Fruit fly (Drosophila melanogaster): ENCODE measurements around the gene Ns3.

Ns3 gene

dm6 chrX:1464033-1464432 lies at the start of gene Ns3:
Ns3 (minus strand) TSS chrX:1464220.
- no peak for TF ChIP-seq Hr83 (GFP tag; optimal IDR thresholded peaks at IDR 0.05; ENCODE audit: poor library complexity, severe bottlenecking)
- TF ChIP-seq br (GFP tag; optimal IDR thresholded peaks at IDR 0.05) = no peak
- TF ChIP-seq GATAd (GFP tag; optimal IDR thresholded peaks at IDR 0.05) = no peak
- TF ChIP-seq Myc (optimal IDR thresholded peaks at IDR 0.05) = no peak
- TF ChIP-seq sage (GFP tag; optimal IDR thresholded peaks at IDR 0.05) = no peak
- TF ChIP-seq N (GFP tag; optimal IDR thresholded peaks at IDR 0.05) = no peak
- TF ChIP-seq CG32264 (GFP tag; optimal IDR thresholded peaks at IDR 0.05) = no peak
- no peak for TF ChIP-seq Jra (GFP tag; optimal IDR thresholded peaks at IDR 0.05)
- TF ChIP-seq brk (GFP tag; optimal IDR thresholded peaks at IDR 0.05) = no peak
- no peak for TF ChIP-seq Hnf4 (GFP tag; optimal IDR thresholded peaks at IDR 0.05)
- no peak for TF ChIP-seq Abd-B (GFP tag; optimal IDR thresholded peaks at IDR 0.05)
- TF ChIP-seq foxo (GFP tag; optimal IDR thresholded peaks at IDR 0.05) = no peak
- no peak for TF ChIP-seq fru (GFP tag; optimal IDR thresholded peaks at IDR 0.05)
- no peak for TF ChIP-seq Sp1 (GFP tag; optimal IDR thresholded peaks at IDR 0.05)
- TF ChIP-seq Vsx2 (GFP tag; optimal IDR thresholded peaks at IDR 0.05; ENCODE audit: partially characterized antibody) = no peak

dm6 chrX:1512753-1513226 lies 48.8 kb upstream of the Ns3 start, which contains the start of gene CG14795:
CG14795 (minus strand) TSS chrX:1512803.
- TF ChIP-seq usp (GFP tag; optimal IDR thresholded peaks at IDR 0.05) (no peak), brk (GFP tag; optimal IDR thresholded peaks at IDR 0.05) (no peak), Vsx2 (GFP tag; optimal IDR thresholded peaks at IDR 0.05; ENCODE audit: partially characterized antibody) (peak; percentile 98), lola (GFP tag; optimal IDR thresholded peaks at IDR 0.05) (no peak), Sp1 (GFP tag; optimal IDR thresholded peaks at IDR 0.05) (peak; percentile 4), HLH106 (tag; optimal IDR thresholded peaks at IDR 0.05) (peak; percentile 22), fru (GFP tag; optimal IDR thresholded peaks at IDR 0.05) (no peak), sage (GFP tag; optimal IDR thresholded peaks at IDR 0.05) (no peak), GATAd (GFP tag; optimal IDR thresholded peaks at IDR 0.05) (no peak), CG9705 (GFP tag; optimal IDR thresholded peaks at IDR 0.05) (no peak), rgr (GFP tag; optimal IDR thresholded peaks at IDR 0.05) (peak; percentile 0), Myc (optimal IDR thresholded peaks at IDR 0.05) (peak; percentile 63), Jra (GFP tag; optimal IDR thresholded peaks at IDR 0.05) (no peak), Dif (GFP tag; optimal IDR thresholded peaks at IDR 0.05; ENCODE audit: partially characterized antibody) (peak; percentile 93), h (GFP tag; optimal IDR thresholded peaks at IDR 0.05) (peak; percentile 21), sv (GFP tag; optimal IDR thresholded peaks at IDR 0.05) (no peak), Rel (GFP tag; optimal IDR thresholded peaks at IDR 0.05) (no peak), Rel (tag; optimal IDR thresholded peaks at IDR 0.05) (peak; percentile 12), dl (GFP tag; optimal IDR thresholded peaks at IDR 0.05; ENCODE audit: insufficient read depth in 1 of 2, partially characterized antibody in 2 of 2) (peak; percentile 32 to 76), dmrt93B (GFP tag; optimal IDR thresholded peaks at IDR 0.05) (no peak), foxo (GFP tag; optimal IDR thresholded peaks at IDR 0.05) (no peak), br (GFP tag; optimal IDR thresholded peaks at IDR 0.05) (no peak)

dm6 chrX:1508241-1508823 lies 44.3 kb upstream of the Ns3 start:
- TF ChIP-seq Myc (optimal IDR thresholded peaks at IDR 0.05) (no peak), psq (GFP tag; optimal IDR thresholded peaks at IDR 0.05) (no peak), tai (GFP tag; optimal IDR thresholded peaks at IDR 0.05) (no peak), Sp1 (GFP tag; optimal IDR thresholded peaks at IDR 0.05) (no peak), sv (GFP tag; optimal IDR thresholded peaks at IDR 0.05) (no peak), br (GFP tag; optimal IDR thresholded peaks at IDR 0.05) (no peak), Mio (GFP tag; optimal IDR thresholded peaks at IDR 0.05) (no peak), Dif (GFP tag; optimal IDR thresholded peaks at IDR 0.05; ENCODE audit: partially characterized antibody) (no peak), jim (GFP tag; optimal IDR thresholded peaks at IDR 0.05) (no peak), pan (optimal IDR thresholded peaks at IDR 0.05) (no peak), Hr78 (GFP tag; optimal IDR thresholded peaks at IDR 0.05) (no peak), Hr83 (GFP tag; optimal IDR thresholded peaks at IDR 0.05; ENCODE audit: poor library complexity, severe bottlenecking) (no peak), Rel (GFP tag; optimal IDR thresholded peaks at IDR 0.05) (no peak), Rel (tag; optimal IDR thresholded peaks at IDR 0.05) (no peak), Hnf4 (GFP tag; optimal IDR thresholded peaks at IDR 0.05) (no peak), lola (GFP tag; optimal IDR thresholded peaks at IDR 0.05) (no peak)

dm6 chrX:1507751-1508150 lies 43.7 kb upstream of the Ns3 start, which contains the start of gene Nmdar2:
Nmdar2 (minus strand) TSS chrX:1507809.
- TF ChIP-seq sv (GFP tag; optimal IDR thresholded peaks at IDR 0.05) = no peak
- TF ChIP-seq pan (optimal IDR thresholded peaks at IDR 0.05) = no peak
- TF ChIP-seq OdsH (GFP tag; optimal IDR thresholded peaks at IDR 0.05) = no peak
- no peak for TF ChIP-seq HLH106 (tag; optimal IDR thresholded peaks at IDR 0.05)
- no peak for TF ChIP-seq Dif (GFP tag; optimal IDR thresholded peaks at IDR 0.05; ENCODE audit: partially characterized antibody)
